Worm (Caenorhabditis elegans) whole organism, L1 larva: Measurements from ENCODE around the gene hira-1.

ENCODE experiments used
- ceh-63 ChIP-seq: fragments of 200-800 bp; sonication (Bioruptor generic); optimal IDR thresholded peaks from 2 replicates; lab custom pipeline; 2018; ENCODE audit warnings: mild to moderate bottlenecking, missing genetic modification characterization, missing compliant biosample characterization
- nhr-90 ChIP-seq: sonication (generic microtip); optimal IDR thresholded peaks from 2 replicates; lab custom pipeline; 2016; ENCODE audit warnings: mild to moderate bottlenecking, missing genetic modification characterization, missing compliant biosample characterization; ENCODE audit not compliant: poor library complexity

DNA sequence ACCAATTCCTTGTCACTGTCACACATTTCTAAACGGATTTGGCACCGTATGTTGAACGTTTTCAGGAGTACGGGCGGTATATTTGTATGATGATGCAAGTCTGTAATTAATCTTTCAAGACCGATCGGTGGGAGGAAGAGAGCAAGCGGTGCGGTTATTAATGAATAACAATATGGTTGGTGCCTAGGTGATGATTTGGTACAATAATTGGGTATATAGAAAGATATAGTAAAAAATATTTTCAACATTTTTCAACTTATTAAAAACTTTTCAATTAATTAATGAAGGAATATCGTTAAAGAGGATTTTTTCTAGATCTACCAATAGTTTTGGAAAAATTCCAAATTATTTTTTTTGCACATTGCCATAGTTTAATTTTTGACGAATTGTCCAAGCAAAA, 53.6 kb downstream of the hira-1 start, which contains the start of gene cnd-1:
- no peak for TF ChIP-seq nhr-90 (tag; lab: Kevin White, UChicago)
- no peak for TF ChIP-seq ceh-63
